Fruit fly (Drosophila melanogaster) whole organism, prepupa: ENCODE data around the gene CG13008.

Experiments
- CG16779 ChIP-seq: fragments of 200-800 bp; sonication (Bioruptor generic); optimal IDR thresholded peaks from 3 replicates; lab custom pipeline; 2017; ENCODE audit warnings: missing biosample characterization, mild to moderate bottlenecking, missing genetic modification characterization
- CG31627 ChIP-seq: fragments of 200-800 bp; sonication (Bioruptor generic); optimal IDR thresholded peaks from 3 replicates; lab custom pipeline; 2016; ENCODE audit warnings: missing biosample characterization, missing genetic modification characterization
- CG4318 ChIP-seq: fragments of 200-800 bp; sonication (Bioruptor generic); optimal IDR thresholded peaks from 3 replicates; lab custom pipeline; 2017; ENCODE audit warnings: missing biosample characterization, mild to moderate bottlenecking, missing genetic modification characterization
- CG8319 ChIP-seq: fragments of 200-800 bp; sonication (Bioruptor generic); optimal IDR thresholded peaks from 3 replicates; lab custom pipeline; 2016; ENCODE audit warnings: missing biosample characterization, missing genetic modification characterization
- Ets96B ChIP-seq: fragments of 200-800 bp; optimal IDR thresholded peaks from 2 replicates; lab custom pipeline; 2019; ENCODE audit warnings: missing biosample characterization, mild to moderate bottlenecking, missing genetic modification characterization, moderate library complexity
- Gug ChIP-seq: fragments of 200-800 bp; sonication (Bioruptor generic); IDR thresholded peaks from 2 replicates; pipeline ENCODE4 v1.3.6; 2022; ENCODE audit warnings: missing biosample characterization, missing genetic modification characterization
- Hr4 ChIP-seq: fragments of 200-800 bp; sonication (Bioruptor generic); optimal IDR thresholded peaks from 3 replicates; lab custom pipeline; 2016; ENCODE audit warnings: missing biosample characterization, missing genetic modification characterization
- Lpt ChIP-seq: fragments of 200-800 bp; sonication (Bioruptor generic); optimal IDR thresholded peaks from 3 replicates; lab custom pipeline; 2016; ENCODE audit warnings: missing biosample characterization, missing genetic modification characterization
- Met ChIP-seq: fragments of 200-800 bp; sonication (Bioruptor generic); optimal IDR thresholded peaks from 3 replicates; lab custom pipeline; 2016; ENCODE audit warnings: missing biosample characterization, missing genetic modification characterization
- dac ChIP-seq: fragments of 200-800 bp; sonication (Bioruptor generic); optimal IDR thresholded peaks from 2 replicates; lab custom pipeline; 2017; ENCODE audit warnings: missing biosample characterization, mild to moderate bottlenecking, missing genetic modification characterization
- dsx ChIP-seq: fragments of 200-800 bp; optimal IDR thresholded peaks from 3 replicates; lab custom pipeline; 2019; ENCODE audit warnings: missing biosample characterization, mild to moderate bottlenecking, missing genetic modification characterization, moderate library complexity; ENCODE audit not compliant: poor library complexity, severe bottlenecking
- fd59A ChIP-seq: fragments of 200-800 bp; sonication (Bioruptor generic); optimal IDR thresholded peaks from 2 replicates; lab custom pipeline; 2017; ENCODE audit warnings: missing biosample characterization, mild to moderate bottlenecking, missing genetic modification characterization, missing genetic modification reagents
- fkh ChIP-seq: fragments of 200-800 bp; sonication (Bioruptor generic); optimal IDR thresholded peaks from 3 replicates; lab custom pipeline; 2017; ENCODE audit warnings: missing biosample characterization, mild to moderate bottlenecking, missing genetic modification characterization, moderate library complexity
- vri ChIP-seq: fragments of 200-800 bp; sonication (Bioruptor generic); optimal IDR thresholded peaks from 3 replicates; lab custom pipeline; 2016; ENCODE audit warnings: missing biosample characterization, mild to moderate bottlenecking, missing genetic modification characterization

DNA sequence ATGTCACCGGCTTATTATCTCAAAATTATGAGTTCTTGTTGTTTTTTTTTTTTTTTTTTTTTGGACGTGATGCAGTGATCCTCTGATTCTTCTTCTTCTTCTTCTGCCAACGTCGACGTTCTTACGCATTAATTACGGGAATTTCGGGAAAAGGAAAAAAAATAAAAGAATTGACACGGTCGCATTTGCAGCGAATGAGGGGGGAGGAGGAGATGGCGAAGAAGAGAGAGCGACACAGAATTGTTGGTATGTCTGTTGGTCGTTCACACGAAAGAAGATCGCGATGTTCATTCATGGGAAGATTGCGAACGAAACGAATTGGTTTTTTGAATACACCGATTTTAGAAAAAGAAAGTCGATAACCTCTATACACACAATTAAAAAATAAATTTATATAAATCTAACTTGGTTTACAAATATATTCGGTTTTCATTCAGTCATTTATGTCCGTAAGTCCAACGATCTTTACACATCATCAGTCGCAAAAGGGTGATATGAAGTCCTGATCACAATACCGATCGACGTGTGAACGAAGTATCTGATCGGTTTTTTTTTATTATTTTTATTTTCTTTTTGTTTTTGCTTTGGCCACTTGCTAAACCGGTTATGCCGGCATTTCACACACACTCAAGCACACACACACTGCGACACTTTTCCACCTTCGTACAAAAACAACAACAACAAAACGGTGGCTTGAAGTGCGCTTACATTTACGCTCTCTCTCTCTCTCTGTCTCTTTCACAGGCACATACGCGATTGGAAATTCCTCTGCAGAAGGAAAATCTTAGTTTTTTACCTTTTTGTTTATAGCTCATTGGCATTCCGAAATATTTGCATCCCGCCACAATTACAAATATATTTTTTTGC, 39.8 kb downstream of the CG13008 start:
- TF ChIP-seq dsx (GFP tag; lab: Kevin White, UChicago) (peak; percentile 88), Ets96B (tag; lab: Kevin White, UChicago) (peak; percentile 85), CG4318 (GFP tag; lab: Kevin White, UChicago) (peak; percentile 61), dac (GFP tag; lab: Kevin White, UChicago) (peak; percentile 80), vri (GFP tag; lab: Kevin White, UChicago) (peak; percentile 64), CG16779 (tag; lab: Kevin White, UChicago) (peak; percentile 94), CG8319 (peak; percentile 63), fkh (GFP tag; lab: Kevin White, UChicago) (peak; percentile 1), Hr4 (GFP tag; lab: Kevin White, UChicago) (peak; percentile 80), fd59A (GFP tag; lab: Kevin White, UChicago) (peak; percentile 85), Lpt (GFP tag; lab: Kevin White, UChicago) (peak; percentile 91), Gug (GFP tag; lab: Robert Waterston, UW) (peak; percentile 64), Met (peak; percentile 85), CG31627 (peak; percentile 65)
